Fruit fly (Drosophila melanogaster): ENCODE results near the gene CG6574.

- no peak for TF ChIP-seq psq (optimal IDR thresholded peaks at IDR 0.05)
- TF ChIP-seq pan (optimal IDR thresholded peaks at IDR 0.05): no peak
- no peak for TF ChIP-seq Dll (optimal IDR thresholded peaks at IDR 0.05)
Observed at dm6 chr3R:10829746-10830145, 33.0 kb downstream of the CG6574 start.
